Fruit fly (Drosophila melanogaster) whole organism: ENCODE measurements around the gene CG43094.

ENCODE experiments used
- CG8478 ChIP-seq: fragments of >200 bp; optimal IDR thresholded peaks from 2 replicates; lab custom pipeline; 2018; ENCODE audit warnings: inconsistent platforms
- Dll ChIP-seq: fragments of >200 bp; optimal IDR thresholded peaks from 2 replicates; lab custom pipeline; 2017
- EcR ChIP-seq, 2 experiments: fragments of >200 bp; optimal IDR thresholded peaks; 2 replicates each; lab custom pipeline; 2017; ENCODE audit warnings: missing biosample characterization in 2 of 2, missing genetic modification characterization in 2 of 2, missing genetic modification reagents in 2 of 2
- pan ChIP-seq: fragments of >200 bp; optimal IDR thresholded peaks from 2 replicates; lab custom pipeline; 2017
- psq ChIP-seq: fragments of >200 bp; optimal IDR thresholded peaks from 2 replicates; lab custom pipeline; 2017
- usp ChIP-seq: fragments of >200 bp; optimal IDR thresholded peaks from 2 replicates; lab custom pipeline; 2017; ENCODE audit warnings: missing biosample characterization, missing genetic modification characterization, mixed read lengths

dm6 chr3R:22724149-22724973 lies 46.4 kb downstream of the CG43094 start, which contains the start of gene Irp-1A:
- TF ChIP-seq Dll (lab: Kevin White, UChicago) = no peak
- TF ChIP-seq pan = no peak
- no peak for TF ChIP-seq CG8478 (lab: Kevin White, UChicago)
- no peak for TF ChIP-seq psq (lab: Kevin White, UChicago)
- TF ChIP-seq usp = no peak
- no peak for TF ChIP-seq EcR (GFP tag; optimal IDR thresholded peaks at IDR 0.05; lab: Kevin White, UChicago)
